Worm (Caenorhabditis elegans) whole organism, early embryonic: ENCODE measurements around the gene srh-239.

Experiments used
- B0310.2 ChIP-seq: sonication (generic microtip); optimal IDR thresholded peaks from 2 replicates; lab custom pipeline; 2016; ENCODE audit warnings: mild to moderate bottlenecking, missing genetic modification characterization, missing compliant biosample characterization
- aly-1 ChIP-seq: sonication (generic microtip); optimal IDR thresholded peaks from 2 replicates; lab custom pipeline; 2016; ENCODE audit warnings: missing genetic modification characterization, missing compliant biosample characterization
- ama-1 ChIP-seq: fragments of 150-350 bp; optimal IDR thresholded peaks from 2 replicates; lab custom pipeline; 2014
- ceh-13 ChIP-seq: fragments of 200-800 bp; sonication (Bioruptor generic); optimal IDR thresholded peaks from 2 replicates; lab custom pipeline; 2018; ENCODE audit warnings: mild to moderate bottlenecking, missing genetic modification characterization, missing compliant biosample characterization
- ceh-36 ChIP-seq: sonication (generic microtip); optimal IDR thresholded peaks from 2 replicates; lab custom pipeline; 2016; ENCODE audit warnings: missing genetic modification characterization, inconsistent platforms, missing compliant biosample characterization
- ets-7 ChIP-seq: sonication (generic microtip); optimal IDR thresholded peaks from 2 replicates; lab custom pipeline; 2016; ENCODE audit warnings: missing genotype, missing genetic modification characterization, missing compliant biosample characterization
- flt-1 ChIP-seq: fragments of 200-800 bp; sonication (Bioruptor generic); IDR thresholded peaks from 2 replicates; pipeline ENCODE4 v1.3.6; 2022; ENCODE audit warnings: missing genetic modification characterization, missing compliant biosample characterization
- hmbx-1 ChIP-seq: sonication (generic microtip); optimal IDR thresholded peaks from 2 replicates; lab custom pipeline; 2016; ENCODE audit warnings: mild to moderate bottlenecking, missing genetic modification characterization, missing compliant biosample characterization
- hnd-1 ChIP-seq: sonication (generic microtip); optimal IDR thresholded peaks from 2 replicates; lab custom pipeline; 2016; ENCODE audit warnings: missing genetic modification characterization, missing compliant biosample characterization
- pes-1 ChIP-seq: fragments of 200-800 bp; sonication (Bioruptor generic); IDR thresholded peaks from 2 replicates; pipeline ENCODE4 v1.3.6; 2022; ENCODE audit warnings: missing genetic modification reagents, missing genetic modification characterization, missing compliant biosample characterization
- sea-1 ChIP-seq: fragments of 200-800 bp; sonication (Bioruptor generic); conservative IDR thresholded peaks from 2 replicates; pipeline ENCODE4 v1.3.6; 2022; ENCODE audit warnings: missing genetic modification characterization, missing compliant biosample characterization
- tbx-37 ChIP-seq: fragments of 200-800 bp; sonication (Bioruptor generic); conservative IDR thresholded peaks from 2 replicates; pipeline ENCODE4 v1.3.6; 2022; ENCODE audit warnings: missing genetic modification reagents, missing genetic modification characterization, missing compliant biosample characterization

DNA sequence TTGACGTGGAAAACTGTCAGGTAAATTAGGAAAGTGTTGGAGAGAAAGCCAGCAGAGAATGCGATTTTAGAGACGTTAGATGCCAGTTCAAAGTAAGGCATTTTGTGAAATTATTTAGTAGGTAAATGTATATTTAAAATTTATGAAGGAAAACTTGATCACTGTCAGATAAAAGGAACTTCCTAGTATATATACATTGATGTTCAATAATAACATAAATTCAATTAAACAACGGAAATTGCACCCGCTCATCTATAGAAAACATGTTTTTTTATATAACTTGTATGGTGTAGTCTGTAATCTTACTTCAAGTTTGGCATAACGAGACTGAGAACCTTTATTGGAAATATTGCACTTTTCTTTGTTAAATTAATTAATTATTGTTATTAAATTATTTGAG is 13.6 kb downstream of the srh-239 start, which contains the start of gene str-71:
- TF ChIP-seq aly-1 (tag; lab: Kevin White, UChicago) (no peak), hnd-1 (no peak), sea-1 (GFP tag; lab: Robert Waterston, UW) (no peak), ama-1 (no peak), ceh-13 (GFP tag; lab: Kevin White, UChicago) (no peak), ceh-36 (tag; lab: Kevin White, UChicago) (no peak), flt-1 (GFP tag; lab: Robert Waterston, UW) (no peak), tbx-37 (GFP tag; lab: Robert Waterston, UW) (no peak), pes-1 (GFP tag; lab: Robert Waterston, UW) (no peak), ets-7 (tag; lab: Kevin White, UChicago) (no peak), hmbx-1 (tag; lab: Kevin White, UChicago) (no peak), B0310.2 (tag; lab: Kevin White, UChicago) (no peak)
